Worm (Caenorhabditis elegans) whole organism, late embryonic: ENCODE measurements around the gene T07D4.5.

ENCODE experiments used
- ama-1 ChIP-seq: fragments of 150-350 bp; optimal IDR thresholded peaks from 2 replicates; lab custom pipeline; 2014
- fkh-10 ChIP-seq: fragments of 150-350 bp; optimal IDR thresholded peaks from 2 replicates; lab custom pipeline; 2014; ENCODE audit warnings: missing biosample characterization, missing genetic modification reagents, missing genetic modification characterization
- nhr-11 ChIP-seq: fragments of 150-350 bp; optimal IDR thresholded peaks from 2 replicates; lab custom pipeline; 2014; ENCODE audit warnings: missing biosample characterization, missing genetic modification characterization

DNA sequence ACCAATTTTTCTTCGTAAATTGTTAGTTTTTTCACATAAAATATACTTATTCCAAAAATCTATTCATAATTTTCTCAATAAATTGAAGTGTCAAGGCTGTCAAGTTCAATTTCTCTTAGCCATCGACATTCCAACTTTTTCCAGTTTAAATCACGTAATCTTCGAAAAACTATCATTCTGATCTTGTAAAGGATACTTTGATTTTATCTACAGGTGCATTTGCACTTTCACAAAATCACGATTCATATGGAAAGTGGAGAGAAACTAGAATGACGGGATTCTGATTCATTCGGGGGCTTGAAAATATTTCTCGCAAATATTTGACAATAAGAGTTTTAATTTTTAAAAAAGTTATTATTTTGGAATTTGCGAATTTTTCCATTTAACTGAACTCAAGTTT, 30.9 kb downstream of the T07D4.5 start:
- TF ChIP-seq nhr-11 (tag; lab: Kevin White, UChicago) (no peak), ama-1 (lab: Kevin White, UChicago) (no peak), fkh-10 (GFP tag; lab: Kevin White, UChicago) (no peak)
